Worm (Caenorhabditis elegans) whole organism, midembryonic: ENCODE results near the gene F25D1.5.

ENCODE experiments used
- T22C8.4 ChIP-seq: fragments of 200-800 bp; sonication (Bioruptor generic); IDR thresholded peaks from 2 replicates; pipeline ENCODE4 v1.3.6; 2022; ENCODE audit warnings: missing genetic modification characterization, missing compliant biosample characterization
- cog-1 ChIP-seq: sonication (generic microtip); optimal IDR thresholded peaks from 2 replicates; lab custom pipeline; 2016; ENCODE audit warnings: missing genetic modification characterization, missing compliant biosample characterization
- flt-1 ChIP-seq: fragments of 200-800 bp; sonication (Bioruptor generic); IDR thresholded peaks from 2 replicates; pipeline ENCODE4 v1.3.6; 2022; ENCODE audit warnings: missing genetic modification characterization, missing compliant biosample characterization
- med-1 ChIP-seq: sonication (generic microtip); optimal IDR thresholded peaks from 2 replicates; lab custom pipeline; 2017; ENCODE audit warnings: missing genetic modification characterization, mild to moderate bottlenecking, missing compliant biosample characterization, antibody characterized with exemption, missing genetic modification reagents; ENCODE audit not compliant: insufficient read depth
- ref-1 ChIP-seq: fragments of 200-800 bp; sonication (Bioruptor generic); conservative IDR thresholded peaks from 2 replicates; pipeline ENCODE4 v1.3.6; 2022; ENCODE audit warnings: missing genetic modification reagents, missing genetic modification characterization, missing compliant biosample characterization
- ztf-23 ChIP-seq: fragments of 200-800 bp; sonication (Bioruptor generic); IDR thresholded peaks from 2 replicates; pipeline ENCODE4 v1.3.6; 2022; ENCODE audit warnings: missing genetic modification reagents, missing genetic modification characterization, missing compliant biosample characterization
- ztf-29 ChIP-seq: fragments of 200-800 bp; sonication (Bioruptor generic); IDR thresholded peaks from 2 replicates; pipeline ENCODE4 v1.3.6; 2022; ENCODE audit warnings: missing genetic modification reagents, missing genetic modification characterization, missing compliant biosample characterization

ce11 chrV:10503011-10503410 is 43.6 kb downstream of the F25D1.5 start, which contains the start of gene C35A5.11:
- TF ChIP-seq cog-1 (tag; lab: Kevin White, UChicago) (no peak), flt-1 (no peak), T22C8.4 (GFP tag; lab: Robert Waterston, UW) (no peak), ref-1 (no peak), ztf-23 (GFP tag; lab: Robert Waterston, UW) (no peak), med-1 (GFP tag; lab: Kevin White, UChicago) (no peak), ztf-29 (GFP tag; lab: Robert Waterston, UW) (no peak)
